Fruit fly (Drosophila melanogaster) whole organism, adult: Measurements from ENCODE around the gene Sys1.

Experiments used
- CG11617 ChIP-seq: fragments of 200-800 bp; sonication (Bioruptor generic); optimal IDR thresholded peaks from 2 replicates; lab custom pipeline; 2017; ENCODE audit warnings: mild to moderate bottlenecking, missing biosample characterization, missing genetic modification reagents, missing genetic modification characterization
- CG12768 ChIP-seq: fragments of 200-800 bp; sonication (Bioruptor generic); optimal IDR thresholded peaks from 2 replicates; lab custom pipeline; 2017; ENCODE audit warnings: missing biosample characterization, missing genetic modification characterization, mild to moderate bottlenecking, moderate library complexity, missing genetic modification reagents
- CG14711 ChIP-seq: fragments of 200-800 bp; sonication (Bioruptor generic); optimal IDR thresholded peaks from 2 replicates; lab custom pipeline; 2018; ENCODE audit warnings: missing biosample characterization, mild to moderate bottlenecking, missing genetic modification characterization, moderate library complexity
- CG1620 ChIP-seq: fragments of 200-800 bp; sonication (Bioruptor generic); optimal IDR thresholded peaks from 2 replicates; lab custom pipeline; 2016; ENCODE audit warnings: missing biosample characterization, missing genetic modification characterization
- CG33017 ChIP-seq: fragments of 200-800 bp; sonication (Bioruptor generic); optimal IDR thresholded peaks from 2 replicates; lab custom pipeline; 2018; ENCODE audit warnings: missing biosample characterization, mild to moderate bottlenecking, missing genetic modification characterization, moderate library complexity
- CG5204 ChIP-seq: fragments of 200-800 bp; sonication (Bioruptor generic); optimal IDR thresholded peaks from 2 replicates; lab custom pipeline; 2016; ENCODE audit warnings: missing biosample characterization, missing genetic modification characterization
- CG7045 ChIP-seq: fragments of 200-800 bp; sonication (Bioruptor generic); optimal IDR thresholded peaks from 2 replicates; lab custom pipeline; 2017; ENCODE audit warnings: missing biosample characterization, mild to moderate bottlenecking, missing genetic modification characterization
- CG7101 ChIP-seq: fragments of 200-800 bp; sonication (Bioruptor generic); optimal IDR thresholded peaks from 2 replicates; lab custom pipeline; 2018; ENCODE audit warnings: missing biosample characterization, mild to moderate bottlenecking, missing genetic modification characterization, moderate library complexity
- Clk ChIP-seq: fragments of 200-800 bp; sonication (Bioruptor generic); optimal IDR thresholded peaks from 2 replicates; lab custom pipeline; 2017; ENCODE audit warnings: missing biosample characterization, missing genetic modification characterization
- Crg-1 ChIP-seq: fragments of 200-800 bp; sonication (Bioruptor generic); optimal IDR thresholded peaks from 2 replicates; lab custom pipeline; 2016; ENCODE audit warnings: missing biosample characterization, missing genetic modification characterization
- Hr96 ChIP-seq: fragments of 200-800 bp; sonication (Bioruptor generic); optimal IDR thresholded peaks from 2 replicates; lab custom pipeline; 2016; ENCODE audit warnings: missing biosample characterization, missing genetic modification characterization
- Mnt ChIP-seq: fragments of 200-800 bp; sonication (Bioruptor generic); optimal IDR thresholded peaks from 2 replicates; lab custom pipeline; 2016; ENCODE audit warnings: missing biosample characterization, mild to moderate bottlenecking, missing genetic modification characterization
- bab1 ChIP-seq: fragments of 200-800 bp; sonication (Bioruptor generic); optimal IDR thresholded peaks from 3 replicates; lab custom pipeline; 2019; ENCODE audit warnings: missing biosample characterization, mild to moderate bottlenecking, missing genetic modification characterization, moderate library complexity
- cic ChIP-seq: fragments of 200-800 bp; sonication (Bioruptor generic); optimal IDR thresholded peaks from 2 replicates; lab custom pipeline; 2017; ENCODE audit warnings: missing biosample characterization, mild to moderate bottlenecking, missing genetic modification characterization, moderate library complexity
- cnc ChIP-seq, 2 experiments: fragments of >200 bp; optimal IDR thresholded peaks; 2 replicates each; lab custom pipeline; 2017
- kay ChIP-seq: fragments of 200-800 bp; sonication (Bioruptor generic); peaks from one replicate; lab custom pipeline; 2016; ENCODE audit warnings: missing biosample characterization, missing genetic modification characterization, borderline replicate concordance
- ovo ChIP-seq: fragments of 200-800 bp; sonication (Bioruptor generic); optimal IDR thresholded peaks from 2 replicates; lab custom pipeline; 2016; ENCODE audit warnings: missing biosample characterization, missing genetic modification characterization
- pad ChIP-seq: fragments of 200-800 bp; sonication (Bioruptor generic); optimal IDR thresholded peaks from 3 replicates; lab custom pipeline; 2017; ENCODE audit warnings: missing biosample characterization, missing genetic modification characterization, mild to moderate bottlenecking, moderate library complexity, missing genetic modification reagents
- tj ChIP-seq: fragments of 200-800 bp; sonication (Bioruptor generic); optimal IDR thresholded peaks from 3 replicates; lab custom pipeline; 2017; ENCODE audit warnings: missing biosample characterization, mild to moderate bottlenecking, missing genetic modification characterization, moderate library complexity
- toe ChIP-seq: fragments of 200-800 bp; sonication (Bioruptor generic); optimal IDR thresholded peaks from 2 replicates; lab custom pipeline; 2016; ENCODE audit warnings: missing biosample characterization, missing genetic modification characterization

The Sys1 gene

DNA sequence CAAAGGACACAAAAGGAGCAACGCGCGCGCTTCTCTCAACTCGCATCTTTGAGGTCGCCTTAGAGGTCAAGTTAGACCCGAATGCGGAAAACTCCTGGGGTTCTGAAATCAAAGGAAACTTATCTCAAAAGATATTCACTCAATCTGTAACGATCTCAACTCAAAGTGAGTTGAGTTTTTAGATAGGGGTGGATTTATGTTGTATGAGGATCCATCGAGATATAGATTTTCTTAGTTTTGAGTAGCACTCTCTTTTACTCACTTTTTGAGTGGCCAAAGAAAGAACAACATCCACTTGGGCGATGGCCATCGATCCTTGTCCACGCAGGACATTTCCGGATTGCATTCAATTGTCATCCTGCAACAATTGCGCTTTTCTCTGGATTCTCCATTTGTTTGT lies 28.0 kb downstream of the Sys1 start:
- TF ChIP-seq bab1 (no peak), CG12768 (GFP tag; lab: Kevin White, UChicago) (no peak), CG5204 (GFP tag; lab: Kevin White, UChicago) (no peak), CG11617 (GFP tag; lab: Kevin White, UChicago) (no peak), toe (no peak), CG7045 (GFP tag; lab: Kevin White, UChicago) (no peak)

- TF ChIP-seq cnc (optimal IDR thresholded peaks at IDR 0.05; lab: Kevin White, UChicago) = no peak
Observed at dm6 chr3R:8683280-8683679, 30.7 kb downstream of the Sys1 start.

- TF ChIP-seq Hr96 (no peak), CG11617 (GFP tag; lab: Kevin White, UChicago) (no peak), CG14711 (tag; lab: Kevin White, UChicago) (no peak), CG12768 (GFP tag; lab: Kevin White, UChicago) (no peak), CG7101 (tag; lab: Kevin White, UChicago) (no peak), kay (no peak), CG33017 (no peak), pad (GFP tag; lab: Kevin White, UChicago) (no peak), CG7045 (GFP tag; lab: Kevin White, UChicago) (no peak), Crg-1 (GFP tag; lab: Kevin White, UChicago) (no peak), CG1620 (GFP tag; lab: Kevin White, UChicago) (no peak), CG5204 (GFP tag; lab: Kevin White, UChicago) (no peak), toe (no peak)
Observed at dm6 chr3R:8684328-8685177, 31.9 kb downstream of the Sys1 start, which contains the start of gene CG44227. TSS of gene CG44227 (minus strand) at chr3R:8685176.

DNA sequence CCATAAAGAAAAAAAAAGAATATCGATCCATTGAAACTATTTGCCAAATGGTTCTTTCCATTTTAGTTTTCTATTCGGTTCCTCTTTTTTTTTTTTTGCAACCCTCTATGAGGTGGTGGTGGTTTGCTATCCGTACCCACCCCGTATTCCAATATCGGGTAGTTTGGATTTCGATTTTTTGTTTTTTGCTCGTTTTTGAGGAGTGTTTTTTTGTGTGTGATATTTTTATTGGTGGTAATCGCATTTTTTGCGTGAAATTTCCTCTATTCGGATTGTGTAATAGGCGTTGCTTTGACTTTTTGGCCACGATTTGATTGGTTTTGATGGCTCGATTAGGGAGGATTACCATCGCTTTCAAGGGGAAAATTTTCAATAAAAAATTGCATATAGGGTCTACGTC lies 33.8 kb downstream of the Sys1 start:
- no peak for TF ChIP-seq ovo (GFP tag; lab: Kevin White, UChicago)
- no peak for TF ChIP-seq CG5204 (GFP tag; lab: Kevin White, UChicago)
- no peak for TF ChIP-seq CG33017
- TF ChIP-seq Hr96 = no peak
- no peak for TF ChIP-seq tj (GFP tag; lab: Kevin White, UChicago)
- no peak for TF ChIP-seq Clk (GFP tag; lab: Kevin White, UChicago)
- TF ChIP-seq CG12768 (GFP tag; lab: Kevin White, UChicago) = no peak
- no peak for TF ChIP-seq toe
- TF ChIP-seq cic (GFP tag; lab: Kevin White, UChicago) = no peak
- no peak for TF ChIP-seq CG14711 (tag; lab: Kevin White, UChicago)
- TF ChIP-seq CG1620 (GFP tag; lab: Kevin White, UChicago) = no peak
- TF ChIP-seq CG7101 (tag; lab: Kevin White, UChicago) = no peak
- TF ChIP-seq CG7045 (GFP tag; lab: Kevin White, UChicago) = no peak
- no peak for TF ChIP-seq kay
- TF ChIP-seq pad (GFP tag; lab: Kevin White, UChicago) = no peak
- no peak for TF ChIP-seq Crg-1 (GFP tag; lab: Kevin White, UChicago)
- TF ChIP-seq Mnt (GFP tag; lab: Kevin White, UChicago) = no peak
- TF ChIP-seq bab1 = no peak

dm6 chr3R:8694110-8694826 lies 41.6 kb downstream of the Sys1 start:
- peak; percentile 68 for TF ChIP-seq toe
- TF ChIP-seq ovo (GFP tag; lab: Kevin White, UChicago) = no peak
- peak; percentile 89 for TF ChIP-seq CG7045 (GFP tag; lab: Kevin White, UChicago)
- no peak for TF ChIP-seq tj (GFP tag; lab: Kevin White, UChicago)
- peak; percentile 54 for TF ChIP-seq Hr96
- TF ChIP-seq cnc (optimal IDR thresholded peaks at IDR 0.05; lab: Kevin White, UChicago) = no peak
- peak; percentile 74 for TF ChIP-seq CG12768 (GFP tag; lab: Kevin White, UChicago)
- TF ChIP-seq CG5204 (GFP tag; lab: Kevin White, UChicago) = peak; percentile 66
- TF ChIP-seq CG33017 = peak; percentile 86

dm6 chr3R:8697772-8698259 lies 45.2 kb downstream of the Sys1 start, which contains the start of gene hb:
TSS of gene hb (minus strand) at chr3R:8697822.
- TF ChIP-seq Clk (GFP tag; lab: Kevin White, UChicago) = no peak
- TF ChIP-seq ovo (GFP tag; lab: Kevin White, UChicago) = peak; percentile 4
- TF ChIP-seq pad (GFP tag; lab: Kevin White, UChicago) = peak; percentile 98

- no peak for TF ChIP-seq toe
- no peak for TF ChIP-seq Clk (GFP tag; lab: Kevin White, UChicago)
- no peak for TF ChIP-seq Crg-1 (GFP tag; lab: Kevin White, UChicago)
- TF ChIP-seq bab1 = no peak
- no peak for TF ChIP-seq Hr96
Observed at dm6 chr3R:8699230-8699629, 46.6 kb downstream of the Sys1 start.
